Worm (Caenorhabditis elegans) whole organism, L4 larva: Measurements from ENCODE around the gene str-38.
"Not testable (repeated sequence)": the region's sequence is repeated elsewhere in the genome, so short reads cannot be mapped to it uniquely, and the experiment has no call there.

Source experiments
- mep-1 ChIP-seq: fragments of 150-350 bp; sonication (generic microtip); optimal IDR thresholded peaks from 3 replicates; lab custom pipeline; 2014; ENCODE audit warnings: missing biosample characterization, missing genetic modification characterization
- spr-3 ChIP-seq: fragments of 200-800 bp; sonication (Bioruptor generic); optimal IDR thresholded peaks from 2 replicates; lab custom pipeline; 2018; ENCODE audit warnings: mild to moderate bottlenecking, missing genetic modification characterization, missing compliant biosample characterization

ce11 chrV:15767385-15767784 is 35.3 kb upstream of the str-38 start:
- not testable (repeated sequence) for TF ChIP-seq mep-1 (tag; lab: Kevin White, UChicago); spr-3
